Worm (Caenorhabditis elegans): ENCODE results near the gene gldi-11.
A peak's percentile ranks its signal among the peaks of the same experiment; 100 is the strongest.

gldi-11 gene

DNA sequence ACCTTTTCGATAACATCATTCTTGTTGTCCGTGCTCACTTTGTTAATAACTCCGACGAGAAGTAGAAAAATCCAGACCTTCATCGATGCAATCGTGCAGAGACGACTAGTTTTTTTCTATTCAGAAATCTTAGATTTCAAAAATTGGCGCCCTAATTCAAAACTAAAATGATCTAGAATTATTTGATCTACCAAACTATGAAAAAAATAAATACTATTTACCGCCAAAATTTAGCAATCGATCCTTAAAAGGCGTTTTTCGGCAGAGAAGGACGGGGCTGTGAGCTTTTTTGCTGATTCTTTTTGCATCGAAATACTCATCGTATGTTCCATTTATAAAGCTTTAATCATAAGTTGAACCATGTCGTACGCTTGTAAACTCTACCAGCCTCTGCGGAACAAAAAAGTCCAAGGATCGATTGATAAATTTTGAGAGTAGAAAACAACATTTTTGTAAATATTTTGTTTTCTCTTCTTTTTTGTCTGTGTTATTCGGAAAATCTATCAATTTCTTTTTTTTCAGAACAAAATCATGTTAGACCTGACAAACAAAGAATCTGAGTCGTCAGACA, 3.9 kb upstream of the gldi-11 start, which contains the start of the genes try-1 and zyg-12 (continued):
- no peak for TF ChIP-seq F57C9.4 (tag; optimal IDR thresholded peaks at IDR 0.05)
- no peak for TF ChIP-seq F10E7.11 (tag; optimal IDR thresholded peaks at IDR 0.05)
- no peak for TF ChIP-seq lin-35 (GFP tag; optimal IDR thresholded peaks at IDR 0.05)
- TF ChIP-seq let-526 (GFP tag; IDR thresholded peaks at IDR 0.05): no peak
- no peak for TF ChIP-seq rcor-1 (GFP tag; IDR thresholded peaks at IDR 0.05)
- no peak for TF ChIP-seq B0035.1 (tag; optimal IDR thresholded peaks at IDR 0.05)
- no peak for TF ChIP-seq ekl-4 (GFP tag; IDR thresholded peaks at IDR 0.05)
- no peak for TF ChIP-seq F49E8.2 (tag; optimal IDR thresholded peaks at IDR 0.05; ENCODE audit: insufficient read depth)
- no peak for TF ChIP-seq pbrm-1 (GFP tag; IDR thresholded peaks at IDR 0.05)
- no peak for TF ChIP-seq B0019.2 (GFP tag; conservative IDR thresholded peaks at IDR 0.05)
- TF ChIP-seq hmg-1.2 (GFP tag; IDR thresholded peaks at IDR 0.05): 0 out of 2 replicates have a peak, but pooled peaks have one; percentile 11
- no peak for TF ChIP-seq ccch-3 (GFP tag; optimal IDR thresholded peaks at IDR 0.05)
- TF ChIP-seq mel-28 (tag; optimal IDR thresholded peaks at IDR 0.05; ENCODE audit: borderline replicate concordance): no peak
- TF ChIP-seq madf-8 (GFP tag; conservative IDR thresholded peaks at IDR 0.05): peak; percentile 51
- no peak for TF ChIP-seq hsf-1 (GFP tag; IDR thresholded peaks at IDR 0.05)
- no peak for TF ChIP-seq fkh-3 (tag; optimal IDR thresholded peaks at IDR 0.05)
- no peak for TF ChIP-seq lag-1 (GFP tag; IDR thresholded peaks at IDR 0.05)
- no peak for TF ChIP-seq C17E4.6 (GFP tag; IDR thresholded peaks at IDR 0.05)
- no peak for TF ChIP-seq snpc-1.3 (tag; optimal IDR thresholded peaks at IDR 0.05; ENCODE audit: insufficient read depth)
- TF ChIP-seq D2030.7 (GFP tag; IDR thresholded peaks at IDR 0.05): no peak
- no peak for TF ChIP-seq mxl-1 (tag; optimal IDR thresholded peaks at IDR 0.05)
- no peak for TF ChIP-seq bed-1 (GFP tag; IDR thresholded peaks at IDR 0.05)
- TF ChIP-seq Y95B8A.8 (GFP tag; IDR thresholded peaks at IDR 0.05): no peak
- no peak for TF ChIP-seq Y56A3A.18 (GFP tag; IDR thresholded peaks at IDR 0.05)
- no peak for TF ChIP-seq F39B2.1 (GFP tag; IDR thresholded peaks at IDR 0.05)

DNA sequence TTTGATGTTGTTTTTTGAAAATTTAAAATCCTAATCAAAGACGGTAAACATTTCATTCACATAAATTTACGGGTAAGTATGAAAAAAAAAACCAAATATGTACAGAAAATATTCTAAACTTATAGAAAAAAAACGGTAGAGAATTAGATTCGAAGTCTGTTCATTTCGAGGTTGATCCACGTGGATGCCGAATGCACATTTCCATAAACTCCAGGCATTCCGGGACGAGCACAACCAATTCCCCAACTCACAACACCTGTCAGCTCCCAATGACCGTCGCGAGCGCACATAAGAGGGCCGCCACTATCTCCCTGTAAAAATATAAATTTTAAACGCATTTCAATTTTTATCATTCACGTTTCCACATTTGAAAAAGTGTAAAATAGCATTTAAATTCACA, 2.5 kb upstream of the gldi-11 start:
- TF ChIP-seq ekl-4 (GFP tag; IDR thresholded peaks at IDR 0.05) (0 out of 2 replicates have a peak, but pooled peaks have one; percentile 17), C17E4.6 (GFP tag; IDR thresholded peaks at IDR 0.05) (peak; percentile 52; the same call in 1 of the 2 replicates), chd-7 (tag; optimal IDR thresholded peaks at IDR 0.05) (no peak), aptf-3 (GFP tag; IDR thresholded peaks at IDR 0.05) (no peak), nfyb-1 (GFP tag; IDR thresholded peaks at IDR 0.05) (0 out of 2 replicates have a peak, but pooled peaks have one; percentile 10), repo-1 (tag; optimal IDR thresholded peaks at IDR 0.05) (peak; percentile 63), B0336.3 (GFP tag; IDR thresholded peaks at IDR 0.05) (peak; percentile 62; the same call in 1 of the 2 replicates), hrde-1 (tag; optimal IDR thresholded peaks at IDR 0.05; ENCODE audit: borderline replicate concordance) (peak; percentile 13), Y53G8AR.9 (GFP tag; conservative IDR thresholded peaks at IDR 0.05) (0 out of 2 replicates have a peak, but pooled peaks have one; percentile 47), snpc-3.4 (tag; optimal IDR thresholded peaks at IDR 0.05) (peak; percentile 46), zim-3 (tag; optimal IDR thresholded peaks at IDR 0.05) (no peak), lin-35 (GFP tag; optimal IDR thresholded peaks at IDR 0.05) (no peak), egl-18 (GFP tag; IDR thresholded peaks at IDR 0.05) (0 out of 2 replicates have a peak, but pooled peaks have one; percentile 54), madf-6 (GFP tag; IDR thresholded peaks at IDR 0.05) (peak; percentile 43), hmg-1.2 (GFP tag; IDR thresholded peaks at IDR 0.05) (peak; percentile 4; the same call in 1 of the 2 replicates), F49E8.2 (tag; optimal IDR thresholded peaks at IDR 0.05; ENCODE audit: insufficient read depth) (no peak)

Data from whole organism, young adult.